Worm (Caenorhabditis elegans) whole organism, late embryonic: ENCODE data around the gene F53H4.4.
A peak's percentile ranks its signal among the peaks of the same experiment; 100 is the strongest.

Source experiments
- ceh-14 ChIP-seq: sonication (generic microtip); optimal IDR thresholded peaks from 2 replicates; lab custom pipeline; 2016; ENCODE audit warnings: missing genotype, missing genetic modification characterization, missing compliant biosample characterization
- elt-2 ChIP-seq: sonication (generic microtip); optimal IDR thresholded peaks from 2 replicates; lab custom pipeline; 2016; ENCODE audit warnings: missing genetic modification reagents, missing genetic modification characterization, missing compliant biosample characterization
- eyg-1 ChIP-seq: sonication (generic microtip); optimal IDR thresholded peaks from 2 replicates; lab custom pipeline; 2016; ENCODE audit warnings: missing genotype, missing genetic modification characterization, missing compliant biosample characterization
- hlh-15 ChIP-seq: sonication (generic microtip); optimal IDR thresholded peaks from 2 replicates; lab custom pipeline; 2016; ENCODE audit warnings: missing genetic modification characterization, missing compliant biosample characterization
- hlh-30 ChIP-seq: sonication (generic microtip); optimal IDR thresholded peaks from 2 replicates; lab custom pipeline; 2017; ENCODE audit warnings: antibody characterized with exemption, missing genetic modification characterization, missing compliant biosample characterization; ENCODE audit not compliant: insufficient read depth
- madf-2 ChIP-seq: sonication (generic microtip); optimal IDR thresholded peaks from 2 replicates; lab custom pipeline; 2017; ENCODE audit warnings: missing genetic modification characterization, missing compliant biosample characterization
- mec-3 ChIP-seq: sonication (generic microtip); optimal IDR thresholded peaks from 2 replicates; lab custom pipeline; 2016; ENCODE audit warnings: borderline replicate concordance, missing genetic modification characterization, missing compliant biosample characterization
- nfya-1 ChIP-seq: sonication (generic microtip); optimal IDR thresholded peaks from 2 replicates; lab custom pipeline; 2017; ENCODE audit warnings: missing genetic modification characterization, mild to moderate bottlenecking, missing compliant biosample characterization, antibody characterized with exemption, moderate library complexity
- odd-2 ChIP-seq: sonication (generic microtip); optimal IDR thresholded peaks from 2 replicates; lab custom pipeline; 2017; ENCODE audit warnings: antibody characterized with exemption, mild to moderate bottlenecking, missing genetic modification characterization, missing compliant biosample characterization
- pha-4 ChIP-seq: fragments of 150-350 bp; optimal IDR thresholded peaks from 2 replicates; lab custom pipeline; 2018; ENCODE audit warnings: missing biosample characterization, missing genetic modification reagents, missing genetic modification characterization
- pqm-1 ChIP-seq: sonication (generic microtip); optimal IDR thresholded peaks from 2 replicates; lab custom pipeline; 2016; ENCODE audit warnings: missing genetic modification characterization, missing compliant biosample characterization
- rnt-1 ChIP-seq: sonication (generic microtip); optimal IDR thresholded peaks from 2 replicates; lab custom pipeline; 2016; ENCODE audit warnings: missing genetic modification characterization, missing compliant biosample characterization
- tbx-2 ChIP-seq: sonication (generic microtip); optimal IDR thresholded peaks from 2 replicates; lab custom pipeline; 2016; ENCODE audit warnings: missing genetic modification characterization, missing compliant biosample characterization

ce11 chrX:15838496-15838948 lies 27.7 kb upstream of the F53H4.4 start, which contains the start of gene acox-1.6:
- TF ChIP-seq madf-2 (tag; lab: Kevin White, UChicago) (no peak), eyg-1 (tag; lab: Kevin White, UChicago) (no peak), mec-3 (tag; lab: Kevin White, UChicago) (no peak), pha-4 (tag; lab: Kevin White, UChicago) (no peak), elt-2 (tag; lab: Kevin White, UChicago) (peak; percentile 41), pqm-1 (tag; lab: Kevin White, UChicago) (no peak), rnt-1 (no peak), odd-2 (no peak), ceh-14 (tag; lab: Kevin White, UChicago) (no peak), hlh-30 (tag; lab: Kevin White, UChicago) (no peak), tbx-2 (no peak), hlh-15 (tag; lab: Kevin White, UChicago) (no peak), nfya-1 (no peak)
